Worm (Caenorhabditis elegans): ENCODE data around the gene ttr-54.

DNA sequence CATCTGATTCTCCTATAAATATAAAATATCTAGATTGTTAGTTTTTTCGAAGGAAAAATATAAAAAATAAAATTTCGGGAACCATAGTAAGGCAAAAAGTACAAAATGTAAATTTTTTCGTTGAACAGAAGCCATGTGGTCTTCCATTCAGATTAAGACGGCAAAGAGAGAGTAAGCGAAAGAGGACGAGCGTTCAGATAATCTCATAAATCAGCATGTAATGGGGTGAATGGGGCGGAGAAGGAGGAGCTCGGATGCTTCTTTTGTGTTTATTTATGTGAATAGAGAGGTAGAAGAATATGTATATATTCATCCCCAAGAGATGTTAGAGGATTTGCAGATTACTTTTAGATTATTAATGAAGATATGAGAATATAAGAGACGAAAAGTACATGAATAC lies 18.8 kb downstream of the ttr-54 start, which contains the start of gene pxf-1:
- TF ChIP-seq mdl-1 (tag; optimal IDR thresholded peaks at IDR 0.05) (no peak), ztf-4 (tag; optimal IDR thresholded peaks at IDR 0.05) (no peak), zag-1 (tag; optimal IDR thresholded peaks at IDR 0.05) (no peak), nhr-28 (tag; optimal IDR thresholded peaks at IDR 0.05) (no peak), egl-27 (tag; optimal IDR thresholded peaks at IDR 0.05) (no peak), nhr-11 (tag; optimal IDR thresholded peaks at IDR 0.05) (no peak), pha-4 (tag; optimal IDR thresholded peaks at IDR 0.05) (no peak), nhr-237 (tag; optimal IDR thresholded peaks at IDR 0.05) (no peak)
